Worm (Caenorhabditis elegans) whole organism, dauer: ENCODE results near the gene F59A6.12.

Experiments used
- unc-62 ChIP-seq: sonication (generic microtip); optimal IDR thresholded peaks from 2 replicates; lab custom pipeline; 2017; ENCODE audit warnings: missing biosample characterization, missing genetic modification reagents, missing genetic modification characterization

The F59A6.12 gene

DNA sequence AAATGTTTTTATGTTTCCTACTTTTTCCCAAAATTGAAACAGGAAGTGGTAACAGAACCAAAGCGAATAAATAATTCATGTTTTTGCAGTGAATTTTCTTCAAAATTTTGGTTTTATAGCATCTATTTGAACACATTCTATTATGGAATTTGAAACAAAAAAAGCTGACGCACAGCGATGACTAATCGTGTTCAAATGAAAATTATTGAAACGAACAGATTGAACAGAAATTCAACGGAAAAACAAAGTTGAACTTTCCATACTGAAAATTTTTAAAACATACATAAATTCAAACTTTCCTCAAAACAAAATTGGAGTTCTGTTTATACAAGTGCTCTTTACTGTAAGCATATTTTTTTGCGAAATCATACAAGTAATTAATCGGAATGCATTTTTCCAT is at the start of gene F59A6.12:
TSS of gene F59A6.12 (minus strand) at position 101 of the 400 bp plus-strand sequence.
- TF ChIP-seq unc-62 (GFP tag; lab: Kevin White, UChicago): no peak

DNA sequence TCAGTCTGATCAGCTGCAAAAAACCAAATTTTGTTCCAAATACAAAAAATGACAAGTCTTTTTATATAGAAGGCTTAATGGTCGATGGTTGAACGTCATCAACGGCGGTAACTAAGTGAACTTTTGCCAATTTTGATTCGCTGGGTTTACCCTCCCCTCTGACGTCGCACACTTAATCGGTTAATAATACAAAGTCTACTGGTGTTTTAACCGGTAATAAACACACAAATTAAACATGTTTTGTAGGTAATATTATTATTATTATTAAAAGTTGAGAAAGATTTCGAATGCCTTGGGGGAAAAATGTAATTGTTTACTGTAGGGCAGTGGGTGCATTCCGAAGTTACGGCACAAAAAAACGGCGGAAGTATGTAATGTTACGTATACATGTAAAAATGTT is 48.8 kb upstream of the F59A6.12 start, which contains the start of gene pho-12:
TSS of gene pho-12 (minus strand) at position 101 of the 400 bp plus-strand sequence.
- TF ChIP-seq unc-62 (GFP tag; lab: Kevin White, UChicago): no peak

DNA sequence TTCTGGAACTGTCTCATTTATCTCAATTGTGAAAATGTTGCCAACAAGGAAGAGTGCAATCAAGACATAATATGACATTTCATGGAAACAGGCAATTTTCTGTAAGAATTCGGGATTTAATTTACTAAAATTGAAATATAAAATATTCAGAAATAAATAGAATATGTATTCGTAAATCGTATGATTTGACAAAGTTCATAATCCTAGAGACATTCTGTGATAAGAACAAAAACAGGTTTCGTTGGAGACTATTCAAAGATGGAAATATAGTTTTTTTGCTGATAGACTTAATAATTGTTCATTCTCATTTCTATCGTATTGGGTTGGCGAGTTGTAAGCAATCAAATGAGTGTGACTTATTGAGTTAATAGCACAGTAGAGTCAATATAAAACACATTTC is 46.2 kb upstream of the F59A6.12 start, which contains the start of gene C27A2.12:
TSS of gene C27A2.12 (minus strand) at position 101 of the 400 bp plus-strand sequence.
- TF ChIP-seq unc-62 (GFP tag; lab: Kevin White, UChicago): no peak

DNA sequence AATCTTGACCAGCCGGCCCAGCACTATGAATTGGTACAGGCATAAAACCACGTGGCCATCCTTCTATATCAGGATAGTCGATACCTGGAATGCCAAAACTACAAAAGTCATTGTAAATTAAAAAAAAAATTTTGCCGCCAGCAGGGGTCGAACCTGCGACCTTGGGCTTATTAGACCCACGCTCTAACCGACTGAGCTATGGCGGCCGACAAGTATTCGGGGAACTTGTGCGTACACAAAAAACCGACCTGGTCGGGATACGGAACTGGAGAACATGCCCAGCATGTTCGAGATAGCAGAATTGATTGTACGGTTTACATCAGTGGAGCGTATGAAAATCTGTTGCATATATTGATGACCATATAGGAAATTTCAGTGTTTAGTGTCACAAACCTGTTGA is 45.4 kb upstream of the F59A6.12 start:
- TF ChIP-seq unc-62 (GFP tag; lab: Kevin White, UChicago): no peak

DNA sequence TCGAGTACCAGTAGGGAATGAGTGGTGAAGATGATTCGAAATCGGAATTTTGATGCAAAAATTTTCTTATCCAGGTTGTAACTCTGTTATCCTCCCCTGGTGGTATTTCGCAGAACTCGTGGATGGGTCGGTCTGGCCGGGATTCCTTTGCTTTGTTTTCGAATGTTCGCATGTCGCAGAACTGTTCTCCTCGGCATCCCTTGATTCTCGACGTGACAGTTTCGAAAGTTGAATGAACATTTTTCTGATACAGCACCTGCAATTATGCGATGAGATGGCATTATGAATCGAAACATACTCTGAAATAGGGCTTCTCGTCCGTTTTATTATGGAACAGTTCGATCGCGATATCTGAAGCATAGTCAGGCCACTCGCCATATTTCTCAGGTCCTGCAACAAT is 44.4 kb upstream of the F59A6.12 start:
- TF ChIP-seq unc-62 (GFP tag; lab: Kevin White, UChicago): no peak

DNA sequence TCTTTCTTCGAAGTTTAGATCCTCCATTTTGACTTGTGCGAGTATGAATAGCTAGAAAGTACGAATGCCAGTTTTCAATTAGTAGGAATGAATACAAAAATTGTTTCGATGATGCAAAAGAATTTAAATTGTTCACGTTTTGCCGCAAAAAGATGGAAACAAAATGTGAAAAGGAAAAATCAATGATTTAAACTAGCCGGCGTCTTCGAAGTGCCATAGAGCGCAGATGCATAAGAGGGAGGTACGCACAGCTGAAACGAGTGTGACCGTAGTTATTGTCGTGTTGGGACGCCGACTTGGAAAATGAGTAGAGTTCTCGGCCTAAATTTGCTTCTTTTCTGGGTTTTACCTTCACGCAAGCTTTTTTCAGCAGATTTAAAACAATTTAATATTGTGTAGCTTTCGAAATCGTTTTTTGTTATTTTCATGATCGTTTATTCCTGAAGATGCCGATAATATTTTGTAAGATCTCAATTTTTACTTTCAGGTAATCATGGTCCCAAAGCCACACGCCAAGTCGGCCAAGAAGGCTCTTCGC is 43.3 kb upstream of the F59A6.12 start, which contains the start of the genes ify-1 and rpl-22:
TSS of gene ify-1 (minus strand) at position 51 of the 538 bp plus-strand sequence.
TSS of gene rpl-22 (plus strand) at position 488 of the 538 bp plus-strand sequence.
- TF ChIP-seq unc-62 (GFP tag; lab: Kevin White, UChicago): no peak

DNA sequence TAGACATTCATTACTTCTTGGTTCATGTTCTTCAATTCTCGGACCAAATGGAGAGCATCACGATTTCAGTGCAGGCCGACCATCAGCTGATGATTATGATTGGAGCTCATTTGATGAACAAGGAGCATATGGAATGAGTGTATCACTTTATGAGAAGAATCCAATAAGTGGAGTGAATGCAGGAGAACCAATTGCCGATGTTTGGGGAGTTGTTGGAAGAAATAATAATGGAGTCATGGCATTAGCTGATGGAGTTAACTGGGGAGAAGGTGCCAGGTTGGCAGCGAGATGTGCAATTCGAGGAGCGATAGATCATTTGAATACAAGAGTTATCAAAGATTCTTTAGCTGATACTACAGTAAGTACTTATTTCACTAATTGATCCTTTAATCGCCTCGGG is 38.9 kb upstream of the F59A6.12 start:
- TF ChIP-seq unc-62 (GFP tag; lab: Kevin White, UChicago): no peak

DNA sequence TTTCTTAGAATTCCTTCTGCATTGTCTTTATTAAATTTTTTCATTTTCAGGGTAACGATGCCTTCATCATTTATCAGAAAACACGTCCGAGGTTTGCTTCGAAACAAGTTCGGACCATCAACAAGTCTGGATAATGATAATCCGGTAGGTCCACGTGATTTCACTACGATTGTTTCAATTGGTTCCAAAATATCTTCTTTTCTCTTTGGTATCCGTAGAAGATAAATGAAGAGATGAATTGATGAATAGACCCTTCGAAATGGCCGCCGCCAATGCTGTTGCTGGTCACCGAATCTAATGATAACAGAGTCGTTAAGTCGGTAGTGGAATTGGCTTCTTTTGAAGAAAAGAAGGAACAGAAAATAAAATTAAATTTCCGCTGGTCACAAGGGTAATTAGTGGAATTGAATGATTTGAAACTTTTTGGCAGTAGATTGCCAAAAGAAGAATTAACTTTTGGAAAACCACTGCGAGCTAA is 38.0 kb upstream of the F59A6.12 start, which contains the start of gene F33G12.6:
TSS of gene F33G12.6 (plus strand) at position 51 of the 478 bp plus-strand sequence.
- TF ChIP-seq unc-62 (GFP tag; lab: Kevin White, UChicago): no peak

DNA sequence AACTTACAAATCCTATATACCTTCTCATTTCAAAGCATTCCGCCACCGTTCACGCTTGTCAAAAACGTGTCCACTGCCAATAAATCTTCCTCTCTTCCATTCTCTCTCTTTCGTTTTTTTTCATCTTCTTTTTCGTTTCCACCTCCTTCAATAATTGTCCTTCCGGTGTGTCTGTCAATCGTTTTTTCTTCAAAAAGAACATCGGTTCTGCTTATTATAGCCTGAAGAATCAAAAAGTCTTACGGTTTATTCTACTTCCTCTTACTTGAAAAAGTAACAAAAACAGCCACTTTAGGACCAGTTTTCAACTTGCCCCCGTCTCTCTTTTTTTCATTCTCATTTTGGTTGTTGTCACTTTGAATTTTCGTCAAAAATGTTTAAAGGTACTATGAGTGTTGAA is 37.4 kb upstream of the F59A6.12 start:
- no peak for TF ChIP-seq unc-62 (GFP tag; lab: Kevin White, UChicago)

DNA sequence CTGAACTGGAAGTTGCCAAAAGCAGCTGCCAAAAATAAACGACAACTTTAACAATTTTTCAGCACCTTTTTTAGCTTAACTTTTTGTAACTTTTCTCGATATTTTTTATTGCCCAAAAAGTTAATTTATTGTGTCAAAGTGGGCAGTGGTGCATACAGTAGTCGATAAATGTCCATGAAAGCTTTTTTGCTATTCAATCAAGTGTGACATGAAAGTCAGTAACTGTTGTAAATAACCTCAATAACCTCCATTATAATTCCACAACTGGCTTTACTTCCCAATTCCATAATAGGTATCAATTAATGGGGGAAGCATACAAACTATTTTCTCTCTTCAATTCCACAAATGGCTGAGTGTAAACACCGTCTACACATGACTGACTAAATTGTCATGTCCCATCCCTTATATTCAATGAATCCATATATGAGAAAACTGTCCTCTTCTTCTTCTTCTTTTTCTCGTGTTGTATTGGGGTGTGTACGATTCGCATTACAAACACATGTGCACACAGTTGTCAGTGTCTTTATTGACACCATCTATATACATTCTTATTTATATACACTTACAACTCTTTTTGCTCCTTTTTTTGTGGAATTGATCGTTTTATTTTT is 36.4 kb upstream of the F59A6.12 start:
- TF ChIP-seq unc-62 (GFP tag; lab: Kevin White, UChicago): no peak

DNA sequence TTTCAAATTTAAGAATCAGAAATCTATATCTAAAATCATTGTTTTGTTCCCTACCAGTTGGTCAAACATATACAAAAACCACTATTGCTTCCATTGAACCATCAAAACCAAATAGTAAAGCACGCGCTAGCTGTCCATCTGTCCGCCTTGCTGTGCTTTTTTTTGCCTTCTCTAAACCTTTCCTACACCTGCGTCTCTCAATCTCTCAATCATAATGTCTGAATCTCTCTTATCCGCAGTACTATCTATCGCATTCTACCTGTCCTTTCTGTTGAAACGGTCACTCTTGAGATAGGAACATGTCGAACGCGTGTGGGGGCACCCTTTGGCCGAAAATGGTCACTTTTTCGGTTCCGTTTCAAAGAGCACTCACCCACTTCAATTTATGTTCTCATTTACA is 35.4 kb upstream of the F59A6.12 start:
- TF ChIP-seq unc-62 (GFP tag; lab: Kevin White, UChicago): no peak

DNA sequence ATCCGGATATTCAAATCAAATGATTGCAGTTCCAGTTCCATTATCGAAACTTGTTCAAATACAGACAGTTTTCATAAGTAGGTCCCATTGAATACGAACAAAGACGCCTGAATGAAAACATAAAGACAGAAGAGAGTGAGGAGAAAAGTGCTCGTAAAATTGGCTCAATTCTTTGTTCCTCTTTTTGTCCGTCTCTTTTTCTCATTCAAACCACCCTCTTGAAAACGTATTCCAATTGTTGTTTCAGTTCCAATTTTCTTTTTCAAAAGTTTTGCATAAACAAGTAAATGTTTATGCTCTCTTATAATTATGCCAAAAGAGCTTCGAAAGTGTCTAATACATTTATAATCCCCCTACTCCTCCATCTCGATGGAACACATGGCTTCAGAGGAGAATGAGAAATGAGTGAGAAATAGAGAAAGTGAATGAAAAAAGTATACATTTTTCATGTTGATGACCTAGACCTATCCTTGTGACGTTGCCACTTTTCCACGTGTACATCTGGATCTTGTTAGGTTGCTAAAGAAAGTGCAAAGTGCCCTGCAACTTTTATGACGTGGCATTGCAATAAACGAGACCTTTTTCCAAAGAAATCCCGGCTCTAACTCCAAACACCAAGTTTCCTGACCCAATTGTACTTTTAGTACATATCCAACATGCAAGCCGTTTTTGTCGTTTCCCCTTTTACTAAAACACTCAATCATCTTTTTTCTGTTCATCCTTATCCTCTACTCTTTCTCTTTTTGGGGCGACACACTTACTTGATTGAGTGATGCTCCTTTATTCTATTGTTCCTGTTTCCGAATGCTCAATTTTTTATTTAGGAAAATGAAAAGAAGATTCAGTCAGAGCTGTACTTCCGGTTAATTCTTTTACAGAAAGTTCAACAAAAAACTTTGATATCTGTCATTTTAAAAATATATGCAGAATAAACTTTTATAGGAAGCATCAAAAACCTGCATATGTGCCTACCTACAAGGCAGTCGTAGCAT is 34.6 kb upstream of the F59A6.12 start:
- TF ChIP-seq unc-62 (GFP tag; lab: Kevin White, UChicago): no peak

DNA sequence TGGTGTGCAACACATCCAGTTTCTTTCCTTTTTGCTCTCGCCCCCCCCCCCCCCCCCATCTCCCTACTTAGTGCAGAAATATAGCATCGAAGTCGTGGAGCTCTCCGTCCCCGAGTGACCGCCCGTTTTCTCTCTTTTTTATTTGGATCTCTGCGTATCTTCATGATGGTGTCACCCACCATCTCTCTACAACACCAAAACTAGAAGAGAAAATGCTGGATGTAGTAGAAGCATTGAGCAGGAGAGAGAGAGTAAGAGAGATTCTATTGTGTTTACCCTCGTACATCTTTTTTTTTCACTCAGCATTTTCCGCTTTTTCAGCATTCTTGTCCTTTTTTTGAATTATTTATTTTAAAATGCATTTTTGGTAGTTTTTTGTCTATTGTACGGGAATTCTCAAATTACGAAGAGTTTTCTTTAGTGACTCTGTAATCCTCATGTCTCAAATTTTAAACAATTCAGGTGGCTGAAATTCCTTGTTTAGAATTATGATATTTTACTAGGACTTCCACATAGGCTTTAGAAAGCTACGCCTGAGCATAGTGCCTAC is 30.6 kb upstream of the F59A6.12 start:
- TF ChIP-seq unc-62 (GFP tag; lab: Kevin White, UChicago): no peak

DNA sequence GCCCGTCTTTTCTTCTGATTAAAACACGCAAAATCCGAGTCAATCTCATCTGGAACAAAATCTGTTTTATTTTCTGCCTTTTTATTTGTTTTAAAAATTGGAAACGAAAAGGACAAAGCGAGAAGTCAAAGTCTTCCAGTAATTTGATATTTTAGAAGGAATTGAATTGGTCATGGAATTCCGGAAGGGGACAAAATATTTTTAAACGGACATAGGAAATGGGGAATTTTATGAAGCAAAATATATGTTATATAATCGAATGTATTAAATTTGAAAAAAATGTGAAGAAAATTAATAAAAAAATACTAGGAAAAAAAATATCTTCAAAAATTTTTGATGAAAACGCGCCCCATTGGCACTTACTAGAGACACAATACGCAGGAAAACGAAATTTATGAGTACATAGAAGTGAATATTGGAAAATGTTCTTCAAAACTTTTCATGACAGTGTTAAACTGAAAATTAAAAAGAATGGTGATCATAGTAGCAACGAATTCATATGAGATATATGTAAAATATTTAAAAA is 28.8 kb upstream of the F59A6.12 start, which contains the start of gene F33G12.7:
TSS of gene F33G12.7 (minus strand) at position 51 of the 526 bp plus-strand sequence.
- no peak for TF ChIP-seq unc-62 (GFP tag; lab: Kevin White, UChicago)

DNA sequence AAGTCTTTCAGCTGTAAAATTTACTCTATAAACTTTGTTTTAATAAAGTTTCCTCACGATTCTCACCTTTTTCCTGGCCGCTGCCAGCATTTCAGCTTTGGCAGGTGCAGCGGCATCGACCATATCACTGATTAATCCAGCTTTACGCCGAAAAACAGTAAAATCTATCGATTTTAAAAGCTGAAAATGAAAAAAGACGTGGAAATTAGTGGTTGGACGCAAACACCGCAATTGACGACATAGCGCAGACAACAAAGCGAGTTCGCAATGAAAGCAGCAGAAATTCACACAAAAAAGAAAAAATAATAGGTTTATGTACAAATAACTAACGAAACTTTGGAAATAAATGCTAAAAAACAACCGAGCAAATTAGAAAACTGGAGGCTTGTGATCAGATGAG is 28.0 kb upstream of the F59A6.12 start, which contains the start of gene golg-2:
TSS of gene golg-2 (minus strand) at position 180 of the 400 bp plus-strand sequence.
- no peak for TF ChIP-seq unc-62 (GFP tag; lab: Kevin White, UChicago)
